Worm (Caenorhabditis elegans): ENCODE results near the gene col-180.

- TF ChIP-seq T26A8.4 (GFP tag; IDR thresholded peaks at IDR 0.05) (no peak), dmd-6 (GFP tag; IDR thresholded peaks at IDR 0.05) (no peak), lin-15B (tag; optimal IDR thresholded peaks at IDR 0.05) (no peak), ama-1 (optimal IDR thresholded peaks at IDR 0.05) (no peak), lsy-2 (tag; optimal IDR thresholded peaks at IDR 0.05) (no peak)
Measured at ce11 chrX:11718751-11719150, 6.7 kb upstream of the col-180 start.

All from whole organism, L4 larva.